Worm (Caenorhabditis elegans): ENCODE data around the gene mth-1.

mth-1 gene

DNA sequence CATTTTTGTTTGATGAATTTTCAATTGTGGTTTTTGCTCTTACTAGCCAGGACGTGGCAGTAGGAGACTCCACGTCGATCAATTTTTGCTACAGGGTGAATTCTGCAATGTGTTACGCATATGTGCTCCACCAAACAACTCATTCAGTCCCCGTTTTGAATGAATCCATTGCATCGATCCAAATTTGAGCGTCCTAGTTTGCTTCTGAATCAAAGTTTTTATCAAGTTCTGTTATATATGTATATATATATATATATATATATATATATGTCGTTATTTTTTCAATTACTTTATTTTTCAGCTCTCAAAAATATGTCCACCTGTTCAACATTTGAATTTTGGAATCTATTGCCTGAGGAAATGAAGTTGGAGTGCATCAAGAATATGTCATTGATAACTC is 7.5 kb upstream of the mth-1 start, which contains the start of gene F31D5.7:
F31D5.7 (plus strand) TSS at position 301 of the 400 bp plus-strand sequence.
- TF ChIP-seq lag-1 (GFP tag; IDR thresholded peaks at IDR 0.05) = no peak
- TF ChIP-seq F57C9.4 (tag; optimal IDR thresholded peaks at IDR 0.05) = no peak
- TF ChIP-seq sdz-38 (tag; optimal IDR thresholded peaks at IDR 0.05) = no peak
- no peak for TF ChIP-seq tlf-1 (GFP tag; optimal IDR thresholded peaks at IDR 0.05)
- TF ChIP-seq ccch-3 (GFP tag; optimal IDR thresholded peaks at IDR 0.05) = no peak

DNA sequence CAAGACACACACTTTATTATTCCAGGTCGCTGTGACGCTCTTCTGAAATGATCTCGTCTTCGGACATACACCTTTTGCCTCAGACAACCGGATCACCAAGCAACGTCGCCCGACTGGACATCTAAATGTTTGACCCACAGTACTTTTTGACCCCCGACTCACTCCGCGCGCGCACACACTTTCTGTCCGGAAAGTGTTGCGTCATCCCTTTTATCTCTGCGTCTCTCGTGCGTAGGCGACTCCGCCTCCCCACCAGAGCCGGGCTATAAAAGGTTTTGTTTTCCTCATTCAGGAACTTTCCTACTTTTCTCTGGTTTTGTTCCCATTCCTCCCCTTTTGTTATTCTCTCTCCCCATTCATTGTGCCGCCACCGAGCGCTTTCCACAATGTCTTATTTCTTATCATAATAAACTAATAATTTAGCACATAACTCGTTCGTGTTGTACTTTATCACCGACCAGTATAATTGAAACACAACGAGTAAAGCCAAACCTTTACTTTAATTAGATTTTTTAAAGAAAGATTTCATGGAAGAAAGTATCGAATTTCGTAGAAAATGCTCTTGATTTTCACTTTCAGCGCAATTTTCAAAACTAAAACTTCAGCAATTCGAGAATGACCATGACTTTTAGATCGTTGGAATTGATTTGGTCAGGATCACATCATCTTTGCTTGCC is 5.6 kb upstream of the mth-1 start, which contains the start of gene F31D5.6:
F31D5.6 (plus strand) TSS at position 627 of the 677 bp plus-strand sequence.
- TF ChIP-seq madf-6 (GFP tag; IDR thresholded peaks at IDR 0.05) (peak; percentile 81), gei-17 (GFP tag; optimal IDR thresholded peaks at IDR 0.05) (no peak), let-526 (GFP tag; IDR thresholded peaks at IDR 0.05) (0 out of 2 replicates have a peak, but pooled peaks have one; percentile 22), dox-1 (GFP tag; IDR thresholded peaks at IDR 0.05) (peak; percentile 21; the same call in 1 of the 2 replicates), nfyb-1 (GFP tag; IDR thresholded peaks at IDR 0.05) (0 out of 2 replicates have a peak, but pooled peaks have one; percentile 13), hmg-1.2 (GFP tag; IDR thresholded peaks at IDR 0.05) (0 out of 2 replicates have a peak, but pooled peaks have one; percentile 12), ztf-25 (GFP tag; IDR thresholded peaks at IDR 0.05) (no peak), madf-8 (GFP tag; conservative IDR thresholded peaks at IDR 0.05) (peak; percentile 40; the same call in 1 of the 2 replicates), aptf-2 (GFP tag; conservative IDR thresholded peaks at IDR 0.05) (no peak), T07F8.4 (tag; optimal IDR thresholded peaks at IDR 0.05) (no peak)

DNA sequence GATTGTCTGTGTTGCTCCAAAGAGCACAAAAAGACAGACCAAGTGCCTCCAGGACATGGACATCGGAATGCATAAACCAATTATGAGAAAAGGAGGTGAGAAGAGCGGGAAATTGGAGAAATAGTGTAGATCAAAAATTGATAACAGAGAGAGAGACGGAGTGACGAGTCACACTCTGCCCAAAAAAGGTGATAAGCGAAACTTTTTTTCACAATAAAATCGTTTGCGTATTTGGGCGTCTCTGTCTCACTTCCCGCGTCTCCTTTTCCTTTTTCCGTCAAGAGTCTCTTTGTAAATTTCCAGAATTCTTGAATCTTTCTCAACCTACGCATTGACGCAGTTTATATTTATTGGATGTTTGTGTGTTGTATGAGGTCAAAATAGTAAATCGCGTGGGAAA is 9.5 kb downstream of the mth-1 start, which contains the start of gene mth-2:
mth-2 (minus strand) TSS at position 188 of the 400 bp plus-strand sequence.
- no peak for TF ChIP-seq fkh-3 (tag; optimal IDR thresholded peaks at IDR 0.05)
- peak; percentile 94 for TF ChIP-seq nhr-80 (tag; optimal IDR thresholded peaks at IDR 0.05)
- TF ChIP-seq B0336.3 (GFP tag; IDR thresholded peaks at IDR 0.05) = 0 out of 2 replicates have a peak, but pooled peaks have one; percentile 34
- no peak for TF ChIP-seq repo-1 (tag; optimal IDR thresholded peaks at IDR 0.05)
- TF ChIP-seq nfyb-1 (GFP tag; IDR thresholded peaks at IDR 0.05) = peak; percentile 34; the same call in 1 of the 2 replicates
- peak; percentile 63 for TF ChIP-seq dox-1 (GFP tag; IDR thresholded peaks at IDR 0.05)

DNA sequence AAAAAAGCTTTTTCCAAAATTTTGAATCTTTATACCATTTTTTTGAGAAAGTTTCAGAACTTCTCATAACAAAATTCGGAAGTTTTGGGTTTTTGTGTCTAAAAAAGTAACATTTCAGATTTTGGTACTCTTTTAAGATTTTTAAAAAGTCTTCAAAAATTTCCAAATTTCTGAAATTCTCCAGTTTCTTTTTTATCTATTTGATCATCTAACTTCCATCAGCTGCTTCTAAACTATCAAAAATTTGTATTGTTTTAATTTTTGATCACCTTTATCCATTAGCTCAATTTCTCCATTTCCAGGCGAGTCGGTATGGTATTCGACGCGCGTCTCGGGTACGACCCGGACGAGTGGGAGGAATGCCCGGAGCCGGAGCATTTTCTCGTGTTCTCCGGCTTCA is 17.2 kb downstream of the mth-1 start, which contains the start of gene cpna-1:
cpna-1 (plus strand) TSS at position 301 of the 400 bp plus-strand sequence.
- TF ChIP-seq mxl-1 (tag; optimal IDR thresholded peaks at IDR 0.05) (no peak), F33H1.4 (GFP tag; IDR thresholded peaks at IDR 0.05) (no peak), lin-26 (GFP tag; IDR thresholded peaks at IDR 0.05) (no peak), lsl-1 (GFP tag; optimal IDR thresholded peaks at IDR 0.05) (no peak), ztf-18 (tag; optimal IDR thresholded peaks at IDR 0.05) (no peak), tbx-9 (tag; optimal IDR thresholded peaks at IDR 0.05; ENCODE audit: borderline replicate concordance) (no peak), egrh-3 (GFP tag; IDR thresholded peaks at IDR 0.05) (no peak), let-607 (tag; optimal IDR thresholded peaks at IDR 0.05) (no peak), B0336.3 (GFP tag; IDR thresholded peaks at IDR 0.05) (no peak), madf-8 (GFP tag; conservative IDR thresholded peaks at IDR 0.05) (no peak), nhr-120 (GFP tag; IDR thresholded peaks at IDR 0.05) (no peak), ztf-22 (GFP tag; optimal IDR thresholded peaks at IDR 0.05) (no peak)

DNA sequence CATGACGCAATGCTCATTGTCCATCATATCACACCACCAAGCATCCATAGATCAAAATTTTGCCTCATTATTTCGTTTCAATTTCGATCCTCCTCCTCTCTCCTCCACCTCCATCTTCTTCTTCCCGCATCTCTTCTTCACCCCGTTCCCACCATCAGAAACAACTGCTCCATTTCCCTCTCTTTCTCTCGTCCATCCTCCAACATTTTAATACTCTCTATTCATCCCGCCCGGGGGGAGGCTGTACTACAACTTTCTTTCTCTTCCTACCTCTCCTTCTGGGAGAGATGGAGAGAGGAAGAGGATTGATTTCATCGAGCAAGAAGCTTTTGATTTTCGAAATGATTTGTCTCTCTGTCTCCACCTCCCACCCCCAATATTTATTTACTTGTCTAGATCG is 19.6 kb downstream of the mth-1 start:
- TF ChIP-seq Y67H2A.10 (GFP tag; conservative IDR thresholded peaks at IDR 0.05) = no peak
- TF ChIP-seq cebp-1 (GFP tag; IDR thresholded peaks at IDR 0.05) = no peak
- no peak for TF ChIP-seq cebp-1 (tag; optimal IDR thresholded peaks at IDR 0.05)
- TF ChIP-seq madf-3 (GFP tag; IDR thresholded peaks at IDR 0.05) = no peak
- TF ChIP-seq tbx-9 (tag; optimal IDR thresholded peaks at IDR 0.05; ENCODE audit: borderline replicate concordance) = no peak
- TF ChIP-seq ztf-6 (GFP tag; IDR thresholded peaks at IDR 0.05) = no peak
- no peak for TF ChIP-seq C17E4.6 (GFP tag; IDR thresholded peaks at IDR 0.05)
- TF ChIP-seq T07F8.4 (tag; optimal IDR thresholded peaks at IDR 0.05) = no peak
- TF ChIP-seq hsf-1 (GFP tag; IDR thresholded peaks at IDR 0.05) = no peak
- TF ChIP-seq egl-44 (GFP tag; IDR thresholded peaks at IDR 0.05) = no peak
- no peak for TF ChIP-seq ccch-3 (GFP tag; optimal IDR thresholded peaks at IDR 0.05)
- no peak for TF ChIP-seq F52B5.7 (tag; optimal IDR thresholded peaks at IDR 0.05)
- no peak for TF ChIP-seq ztf-25 (GFP tag; IDR thresholded peaks at IDR 0.05)
- no peak for TF ChIP-seq nhr-120 (GFP tag; IDR thresholded peaks at IDR 0.05)
- TF ChIP-seq ztf-18 (tag; optimal IDR thresholded peaks at IDR 0.05) = no peak
- TF ChIP-seq ceh-91 (GFP tag; IDR thresholded peaks at IDR 0.05) = no peak
- no peak for TF ChIP-seq lin-35 (GFP tag; optimal IDR thresholded peaks at IDR 0.05)
- no peak for TF ChIP-seq egl-18 (GFP tag; IDR thresholded peaks at IDR 0.05)
